Worm (Caenorhabditis elegans) whole organism, young adult: ENCODE measurements around the gene ubc-8.
"Not testable (repeated sequence)": the region's sequence is repeated elsewhere in the genome, so short reads cannot be mapped to it uniquely, and the experiment has no call there.

Experiments
- B0261.1 ChIP-seq: sonication (generic microtip); optimal IDR thresholded peaks from 2 replicates; lab custom pipeline; 2016; ENCODE audit warnings: mild to moderate bottlenecking, missing genetic modification characterization, moderate library complexity, missing compliant biosample characterization
- B0336.3 ChIP-seq: fragments of 200-800 bp; sonication (Bioruptor generic); IDR thresholded peaks from 2 replicates; pipeline ENCODE4 v1.3.6; 2022; ENCODE audit warnings: missing genetic modification characterization, missing compliant biosample characterization
- C06A6.2 ChIP-seq: fragments of 200-800 bp; sonication (Bioruptor generic); conservative IDR thresholded peaks from 2 replicates; pipeline ENCODE4 v1.3.6; 2022; ENCODE audit warnings: missing genetic modification characterization, missing compliant biosample characterization
- F10E7.11 ChIP-seq: sonication (generic microtip); optimal IDR thresholded peaks from 2 replicates; lab custom pipeline; 2017; ENCODE audit warnings: mild to moderate bottlenecking, missing genetic modification characterization, moderate library complexity, missing compliant biosample characterization
- F33H1.4 ChIP-seq: fragments of 200-800 bp; sonication (Bioruptor generic); IDR thresholded peaks from 2 replicates; pipeline ENCODE4 v1.3.6; 2022; ENCODE audit warnings: missing genetic modification reagents, missing genetic modification characterization, missing compliant biosample characterization
- F37B4.10 ChIP-seq: fragments of 200-800 bp; sonication (Bioruptor generic); IDR thresholded peaks from 2 replicates; pipeline ENCODE4 v1.3.6; 2022; ENCODE audit warnings: missing genetic modification characterization, missing compliant biosample characterization
- K12H6.12 ChIP-seq: fragments of 200-800 bp; sonication (Bioruptor generic); optimal IDR thresholded peaks from 2 replicates; lab custom pipeline; 2018; ENCODE audit warnings: mild to moderate bottlenecking, missing genetic modification characterization, missing compliant biosample characterization
- akir-1 ChIP-seq: fragments of 200-800 bp; sonication (Bioruptor generic); optimal IDR thresholded peaks from 2 replicates; lab custom pipeline; 2018; ENCODE audit warnings: mild to moderate bottlenecking, missing genetic modification characterization, moderate library complexity, missing compliant biosample characterization
- aptf-2 ChIP-seq: fragments of 200-800 bp; sonication (Bioruptor generic); conservative IDR thresholded peaks from 2 replicates; pipeline ENCODE4 v1.3.6; 2022; ENCODE audit warnings: missing genetic modification reagents, missing genetic modification characterization, missing compliant biosample characterization
- aptf-3 ChIP-seq: fragments of 200-800 bp; sonication (Bioruptor generic); IDR thresholded peaks from 2 replicates; pipeline ENCODE4 v1.3.6; 2022; ENCODE audit warnings: missing genetic modification characterization, missing compliant biosample characterization
- athp-1 ChIP-seq: sonication (generic microtip); optimal IDR thresholded peaks from 2 replicates; lab custom pipeline; 2017; ENCODE audit warnings: mild to moderate bottlenecking, missing genetic modification characterization, missing compliant biosample characterization
- bed-1 ChIP-seq: fragments of 200-800 bp; sonication (Bioruptor generic); IDR thresholded peaks from 2 replicates; pipeline ENCODE4 v1.3.6; 2022; ENCODE audit warnings: missing genetic modification reagents, missing genetic modification characterization, missing compliant biosample characterization
- cebp-1 ChIP-seq, 2 experiments: fragments of 200-800 bp in 1 of 2; sonication (Bioruptor generic) in 1 of 2; sonication (generic microtip) in 1 of 2; IDR thresholded peaks in 1 of 2; optimal IDR thresholded peaks in 1 of 2; 2 replicates each; pipeline versions ENCODE4 v1.3.6 to Lab custom; 2017 to 2022; ENCODE audit warnings: missing compliant biosample characterization in 2 of 2, missing genetic modification characterization in 2 of 2, mild to moderate bottlenecking in 1 of 2, missing genetic modification reagents in 1 of 2, moderate library complexity in 1 of 2
- efl-1 ChIP-seq: fragments of 150-350 bp; optimal IDR thresholded peaks from 2 replicates; lab custom pipeline; 2014; ENCODE audit warnings: missing biosample characterization, missing genetic modification reagents, missing genetic modification characterization
- him-1 ChIP-seq: sonication (generic microtip); optimal IDR thresholded peaks from 2 replicates; lab custom pipeline; 2016; ENCODE audit warnings: missing genotype, missing genetic modification reagents, missing genetic modification characterization, missing compliant biosample characterization
- hrde-1 ChIP-seq: sonication (generic microtip); optimal IDR thresholded peaks from 2 replicates; lab custom pipeline; 2016; ENCODE audit warnings: missing genetic modification characterization, mild to moderate bottlenecking, missing compliant biosample characterization, moderate library complexity, missing genotype, missing genetic modification reagents, borderline replicate concordance
- let-607 ChIP-seq, 2 experiments: fragments of 200-800 bp in 1 of 2; sonication (Bioruptor generic) in 1 of 2; sonication (generic microtip) in 1 of 2; optimal IDR thresholded peaks; 2 replicates each; lab custom pipeline; 2016 to 2018; ENCODE audit warnings: mild to moderate bottlenecking in 2 of 2, missing compliant biosample characterization in 2 of 2, missing genetic modification characterization in 2 of 2, moderate library complexity in 2 of 2, missing genotype in 1 of 2
- lin-35 ChIP-seq, 3 experiments: fragments of 150-350 bp in 2 of 3; sonication (generic microtip) in 1 of 3; optimal IDR thresholded peaks; 2 replicates each; lab custom pipeline; 2014 to 2018; ENCODE audit warnings: missing biosample characterization in 3 of 3, missing genetic modification characterization in 3 of 3, missing genetic modification reagents in 3 of 3
- lin-40 ChIP-seq: sonication (generic microtip); optimal IDR thresholded peaks from 2 replicates; lab custom pipeline; 2016; ENCODE audit warnings: missing genetic modification characterization, mild to moderate bottlenecking, missing compliant biosample characterization, missing genotype, missing genetic modification reagents
- madf-3 ChIP-seq: fragments of 200-800 bp; sonication (Bioruptor generic); IDR thresholded peaks from 2 replicates; pipeline ENCODE4 v1.3.6; 2022; ENCODE audit warnings: missing genetic modification reagents, missing genetic modification characterization, missing compliant biosample characterization
- mxl-1 ChIP-seq: sonication (generic microtip); optimal IDR thresholded peaks from 2 replicates; lab custom pipeline; 2016; ENCODE audit warnings: missing genetic modification characterization, missing compliant biosample characterization
- nfya-1 ChIP-seq: sonication (generic microtip); optimal IDR thresholded peaks from 2 replicates; lab custom pipeline; 2017; ENCODE audit warnings: antibody characterized with exemption, missing compliant biosample characterization, missing genetic modification characterization, borderline replicate concordance; ENCODE audit not compliant: insufficient read depth
- nfyb-1 ChIP-seq: fragments of 200-800 bp; sonication (Bioruptor generic); IDR thresholded peaks from 2 replicates; pipeline ENCODE4 v1.3.6; 2022; ENCODE audit warnings: missing genetic modification reagents, missing genetic modification characterization, missing compliant biosample characterization
- nhr-120 ChIP-seq: fragments of 200-800 bp; sonication (Bioruptor generic); IDR thresholded peaks from 2 replicates; pipeline ENCODE4 v1.3.6; 2022; ENCODE audit warnings: missing genetic modification characterization, missing compliant biosample characterization
- nhr-179 ChIP-seq: sonication (generic microtip); optimal IDR thresholded peaks from 2 replicates; lab custom pipeline; 2016; ENCODE audit warnings: mild to moderate bottlenecking, missing genetic modification characterization, missing compliant biosample characterization
- nhr-27 ChIP-seq: fragments of 200-800 bp; sonication (Bioruptor generic); optimal IDR thresholded peaks from 2 replicates; lab custom pipeline; 2018; ENCODE audit warnings: mild to moderate bottlenecking, missing genetic modification characterization, moderate library complexity, missing compliant biosample characterization
- nhr-90 ChIP-seq: sonication (generic microtip); optimal IDR thresholded peaks from 2 replicates; lab custom pipeline; 2016; ENCODE audit warnings: missing genotype, mild to moderate bottlenecking, missing genetic modification characterization, missing compliant biosample characterization
- pbrm-1 ChIP-seq: fragments of 200-800 bp; sonication (Bioruptor generic); IDR thresholded peaks from 2 replicates; pipeline ENCODE4 v1.3.6; 2022; ENCODE audit warnings: missing genetic modification reagents, missing genetic modification characterization, missing compliant biosample characterization
- pha-4 ChIP-seq: fragments of 150-350 bp; sonication (generic microtip); optimal IDR thresholded peaks from 2 replicates; lab custom pipeline; 2014; ENCODE audit warnings: missing biosample characterization, missing genetic modification reagents, missing genetic modification characterization
- repo-1 ChIP-seq: sonication (generic microtip); optimal IDR thresholded peaks from 2 replicates; lab custom pipeline; 2017; ENCODE audit warnings: mild to moderate bottlenecking, missing genetic modification characterization, missing compliant biosample characterization
- snpc-4 ChIP-seq, 5 experiments: fragments of 150-350 bp in 1 of 5; sonication (generic microtip) in 4 of 5; optimal IDR thresholded peaks; 2 replicates each; lab custom pipeline; 2014 to 2018; ENCODE audit warnings: missing genetic modification characterization in 5 of 5, missing biosample characterization in 3 of 5, antibody characterized with exemption in 2 of 5, mild to moderate bottlenecking in 2 of 5, missing compliant biosample characterization in 2 of 5, missing genotype in 2 of 5, moderate library complexity in 2 of 5, missing genetic modification reagents in 1 of 5
- somi-1 ChIP-seq: fragments of 200-800 bp; sonication (Bioruptor generic); optimal IDR thresholded peaks from 2 replicates; lab custom pipeline; 2018; ENCODE audit warnings: mild to moderate bottlenecking, missing genetic modification characterization, missing compliant biosample characterization
- sptf-2 ChIP-seq: fragments of 200-800 bp; sonication (Bioruptor generic); optimal IDR thresholded peaks from 2 replicates; lab custom pipeline; 2018; ENCODE audit warnings: mild to moderate bottlenecking, missing genetic modification characterization, missing compliant biosample characterization
- tbp1 ChIP-seq: fragments of 200-800 bp; sonication (Bioruptor generic); optimal IDR thresholded peaks from 2 replicates; lab custom pipeline; 2018; ENCODE audit warnings: mild to moderate bottlenecking, missing genetic modification characterization, missing compliant biosample characterization
- unc-62 ChIP-seq: fragments of 150-350 bp; optimal IDR thresholded peaks from 2 replicates; lab custom pipeline; 2014; ENCODE audit warnings: missing biosample characterization, missing genetic modification reagents, missing genetic modification characterization
- ztf-22 ChIP-seq: fragments of 200-800 bp; sonication (Bioruptor generic); optimal IDR thresholded peaks from 2 replicates; lab custom pipeline; 2018; ENCODE audit warnings: mild to moderate bottlenecking, missing genetic modification characterization, moderate library complexity, missing compliant biosample characterization
- ztf-26 ChIP-seq: sonication (generic microtip); optimal IDR thresholded peaks from 2 replicates; lab custom pipeline; 2017; ENCODE audit warnings: missing genetic modification characterization, missing compliant biosample characterization
- ztf-28 ChIP-seq: fragments of 200-800 bp; sonication (Bioruptor generic); IDR thresholded peaks from 2 replicates; pipeline ENCODE4 v1.3.6; 2022; ENCODE audit warnings: missing genetic modification reagents, missing genetic modification characterization, missing compliant biosample characterization

The ubc-8 gene

ce11 chrIV:2676281-2676680 lies 30.8 kb downstream of the ubc-8 start, which contains the start of gene Y94H6A.3 (continued):
- TF ChIP-seq F33H1.4 (GFP tag; lab: Robert Waterston, UW) (peak; percentile 76), B0261.1 (tag; lab: Kevin White, UChicago) (no peak), akir-1 (GFP tag; lab: Kevin White, UChicago) (no peak), pbrm-1 (GFP tag; lab: Robert Waterston, UW) (peak; percentile 77), nhr-179 (no peak), unc-62 (GFP tag; lab: Kevin White, UChicago) (no peak), let-607 (tag; optimal IDR thresholded peaks at IDR 0.05; lab: Kevin White, UChicago) (peak in 1 of 2 experiments; percentile 48), hrde-1 (tag; lab: Kevin White, UChicago) (no peak), repo-1 (tag; lab: Kevin White, UChicago) (peak; percentile 61), sptf-2 (GFP tag; lab: Kevin White, UChicago) (no peak), nhr-27 (tag; lab: Kevin White, UChicago) (no peak), bed-1 (GFP tag; lab: Robert Waterston, UW) (no peak), aptf-2 (GFP tag; lab: Robert Waterston, UW) (no peak), ztf-22 (GFP tag; lab: Kevin White, UChicago) (no peak), F37B4.10 (GFP tag; lab: Robert Waterston, UW) (no peak), cebp-1 (GFP tag; IDR thresholded peaks at IDR 0.05; lab: Robert Waterston, UW) (no peak), cebp-1 (tag; optimal IDR thresholded peaks at IDR 0.05; lab: Kevin White, UChicago) (peak; percentile 79), ztf-26 (tag; lab: Kevin White, UChicago) (no peak), C06A6.2 (GFP tag; lab: Robert Waterston, UW) (peak; percentile 72), ztf-28 (GFP tag; lab: Robert Waterston, UW) (no peak), nhr-120 (GFP tag; lab: Robert Waterston, UW) (no peak), snpc-4 (GFP tag; optimal IDR thresholded peaks at IDR 0.05; lab: Kevin White, UChicago) (no peak), snpc-4 (tag; optimal IDR thresholded peaks at IDR 0.05; lab: Kevin White, UChicago) (peak in 3 of 4 experiments; percentile 27 to 50 (median 41)), efl-1 (GFP tag; lab: Kevin White, UChicago) (peak; percentile 83), nfyb-1 (peak; percentile 78), K12H6.12 (tag; lab: Kevin White, UChicago) (peak; percentile 14), F10E7.11 (tag; lab: Kevin White, UChicago) (no peak), B0336.3 (GFP tag; lab: Robert Waterston, UW) (peak; percentile 79), tbp1 (peak; percentile 59), nhr-90 (tag; lab: Kevin White, UChicago) (no peak), nfya-1 (no peak), lin-40 (peak; percentile 89), aptf-3 (GFP tag; lab: Robert Waterston, UW) (no peak), him-1 (tag; lab: Kevin White, UChicago) (peak; percentile 3), madf-3 (GFP tag; lab: Robert Waterston, UW) (peak; percentile 88), somi-1 (GFP tag; lab: Kevin White, UChicago) (no peak), mxl-1 (tag; lab: Kevin White, UChicago) (no peak), pha-4 (tag; lab: Kevin White, UChicago) (peak; percentile 39)

DNA sequence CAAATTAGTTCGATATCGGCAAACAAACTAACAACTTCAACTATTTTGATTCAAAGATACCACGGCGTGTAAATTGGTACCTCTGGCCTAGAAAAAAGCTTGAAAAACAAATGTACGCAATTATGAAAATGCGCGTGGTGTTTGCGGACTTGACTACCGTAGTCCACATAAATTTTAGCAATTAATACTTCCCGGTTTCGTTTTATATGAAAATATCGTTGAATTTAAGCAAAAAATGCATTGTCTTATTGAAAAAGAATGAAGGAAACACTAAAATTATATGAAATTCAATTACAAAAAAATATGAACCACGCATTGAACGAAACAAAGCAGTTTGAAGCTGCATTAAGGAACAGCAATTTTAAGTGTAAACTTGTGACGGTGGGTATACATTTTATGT lies 32.1 kb downstream of the ubc-8 start, which contains the start of gene gpx-4:
TSS of gene gpx-4 (minus strand) at position 101 of the 400 bp plus-strand sequence.
- not testable (repeated sequence) for TF ChIP-seq cebp-1 (GFP tag; IDR thresholded peaks at IDR 0.05; lab: Robert Waterston, UW); cebp-1 (tag; optimal IDR thresholded peaks at IDR 0.05; lab: Kevin White, UChicago); lin-35 (GFP tag; optimal IDR thresholded peaks at IDR 0.05; lab: Kevin White, UChicago); athp-1 (tag; lab: Kevin White, UChicago)
